Worm (Caenorhabditis elegans): ENCODE measurements around the gene Y46G5A.38.

ce11 chrII:12819979-12820378, 6.9 kb upstream of the Y46G5A.38 start:
- no peak for TF ChIP-seq zip-8 (tag; optimal IDR thresholded peaks at IDR 0.05)
- TF ChIP-seq M03D4.4 (tag; optimal IDR thresholded peaks at IDR 0.05): no peak
- TF ChIP-seq unc-39 (tag; optimal IDR thresholded peaks at IDR 0.05): no peak
- TF ChIP-seq mab-5 (tag; optimal IDR thresholded peaks at IDR 0.05): no peak
